Fruit fly (Drosophila melanogaster) whole organism, embryonic: Measurements from ENCODE around the gene CG8891.
A peak's percentile ranks its signal among the peaks of the same experiment; 100 is the strongest.

ENCODE experiments used
- Ada2b ChIP-seq: fragments of 200-800 bp; sonication (Bioruptor generic); IDR thresholded peaks from 2 replicates; pipeline ENCODE4 v1.3.6; 2022; ENCODE audit warnings: missing biosample characterization, missing genetic modification characterization
- Adf1 ChIP-seq: fragments of 200-800 bp; sonication (Bioruptor generic); IDR thresholded peaks from 2 replicates; pipeline ENCODE4 v1.3.6; 2022; ENCODE audit warnings: missing biosample characterization, missing genetic modification characterization
- Atf3 ChIP-seq: fragments of 200-800 bp; sonication (Bioruptor generic); optimal IDR thresholded peaks from 3 replicates; lab custom pipeline; 2016; ENCODE audit warnings: missing biosample characterization, missing genetic modification characterization
- Blimp-1 ChIP-seq: fragments of 200-800 bp; sonication (Bioruptor generic); optimal IDR thresholded peaks from 3 replicates; lab custom pipeline; 2018; ENCODE audit warnings: missing biosample characterization, missing genetic modification characterization, mild to moderate bottlenecking, moderate library complexity, missing genetic modification reagents
- CG1024 ChIP-seq: fragments of 200-800 bp; sonication (Bioruptor generic); IDR thresholded peaks from 2 replicates; pipeline ENCODE4 v1.3.6; 2022; ENCODE audit warnings: missing biosample characterization, missing genetic modification characterization
- CG15514 ChIP-seq: fragments of 200-800 bp; sonication (Bioruptor generic); optimal IDR thresholded peaks from 3 replicates; lab custom pipeline; 2017; ENCODE audit warnings: missing biosample characterization, missing genetic modification characterization, mild to moderate bottlenecking, moderate library complexity, missing genetic modification reagents
- CG1647 ChIP-seq: fragments of 200-800 bp; sonication (Bioruptor generic); optimal IDR thresholded peaks from 3 replicates; lab custom pipeline; 2016; ENCODE audit warnings: missing biosample characterization, missing genetic modification characterization
- CG17802 ChIP-seq: fragments of 200-800 bp; sonication (Bioruptor generic); optimal IDR thresholded peaks from 2 replicates; lab custom pipeline; 2018; ENCODE audit warnings: missing biosample characterization, mild to moderate bottlenecking, missing genetic modification characterization, moderate library complexity
- CG1832 ChIP-seq: fragments of 200-800 bp; sonication (Bioruptor generic); optimal IDR thresholded peaks from 2 replicates; lab custom pipeline; 2017; ENCODE audit warnings: missing biosample characterization, mild to moderate bottlenecking, missing genetic modification characterization, inconsistent platforms
- CG31388 ChIP-seq: fragments of 200-800 bp; sonication (Bioruptor generic); optimal IDR thresholded peaks from 2 replicates; lab custom pipeline; 2016; ENCODE audit warnings: missing biosample characterization, missing genetic modification characterization
- CG32532 ChIP-seq: fragments of 200-800 bp; sonication (Bioruptor generic); IDR thresholded peaks from 2 replicates; pipeline ENCODE4 v1.3.6; 2022; ENCODE audit warnings: missing biosample characterization, missing genetic modification characterization
- CG3281 ChIP-seq: fragments of 200-800 bp; sonication (Bioruptor generic); optimal IDR thresholded peaks from 3 replicates; lab custom pipeline; 2017; ENCODE audit warnings: missing biosample characterization, mild to moderate bottlenecking, missing genetic modification characterization
- CG33557 ChIP-seq: fragments of 200-800 bp; sonication (Bioruptor generic); optimal IDR thresholded peaks from 2 replicates; lab custom pipeline; 2019; ENCODE audit warnings: missing biosample characterization, mild to moderate bottlenecking, missing genetic modification characterization, moderate library complexity
- CG4730 ChIP-seq: fragments of 200-800 bp; sonication (Bioruptor generic); IDR thresholded peaks from 2 replicates; pipeline ENCODE4 v1.3.6; 2022; ENCODE audit warnings: missing biosample characterization, missing genetic modification characterization
- CG4820 ChIP-seq: fragments of 200-800 bp; sonication (Bioruptor generic); optimal IDR thresholded peaks from 3 replicates; lab custom pipeline; 2016; ENCODE audit warnings: missing biosample characterization, missing genetic modification characterization
- CG6654 ChIP-seq: fragments of 200-800 bp; sonication (Bioruptor generic); optimal IDR thresholded peaks from 2 replicates; lab custom pipeline; 2017; ENCODE audit warnings: missing biosample characterization, mild to moderate bottlenecking, missing genetic modification characterization
- CG6854 ChIP-seq: fragments of 200-800 bp; sonication (Bioruptor generic); optimal IDR thresholded peaks from 3 replicates; lab custom pipeline; 2017; ENCODE audit warnings: missing biosample characterization, mild to moderate bottlenecking, missing genetic modification characterization
- CG7556 ChIP-seq: fragments of 200-800 bp; sonication (Bioruptor generic); optimal IDR thresholded peaks from 2 replicates; lab custom pipeline; 2017; ENCODE audit warnings: missing biosample characterization, mild to moderate bottlenecking, missing genetic modification characterization
- CG8089 ChIP-seq: fragments of 200-800 bp; sonication (Bioruptor generic); optimal IDR thresholded peaks from 3 replicates; lab custom pipeline; 2016; ENCODE audit warnings: missing biosample characterization, missing genetic modification characterization
- CG8281 ChIP-seq: fragments of 200-800 bp; sonication (Bioruptor generic); optimal IDR thresholded peaks from 2 replicates; lab custom pipeline; 2018; ENCODE audit warnings: missing biosample characterization, mild to moderate bottlenecking, missing genetic modification characterization, moderate library complexity
- CG8924 ChIP-seq: fragments of 200-800 bp; optimal IDR thresholded peaks from 3 replicates; lab custom pipeline; 2019; ENCODE audit warnings: missing biosample characterization, mild to moderate bottlenecking, missing genetic modification characterization, moderate library complexity
- CG9932 ChIP-seq: fragments of 200-800 bp; sonication (Bioruptor generic); IDR thresholded peaks from 2 replicates; pipeline ENCODE4 v1.3.6; 2022; ENCODE audit warnings: missing biosample characterization, missing genetic modification characterization
- Drgx ChIP-seq: fragments of 200-800 bp; sonication (Bioruptor generic); IDR thresholded peaks from 2 replicates; pipeline ENCODE4 v1.3.6; 2022; ENCODE audit warnings: missing biosample characterization, missing genetic modification characterization
- E2f1 ChIP-seq: fragments of 200-800 bp; sonication (Bioruptor generic); IDR thresholded peaks from 2 replicates; pipeline ENCODE4 v1.3.6; 2022; ENCODE audit warnings: missing biosample characterization, missing genetic modification characterization
- E2f2 ChIP-seq: fragments of 200-800 bp; sonication (Bioruptor generic); IDR thresholded peaks from 2 replicates; pipeline ENCODE4 v1.3.6; 2022; ENCODE audit warnings: missing biosample characterization, missing genetic modification characterization
- Ets65A ChIP-seq: fragments of 200-800 bp; sonication (Bioruptor generic); peaks from one replicate; lab custom pipeline; 2016; ENCODE audit warnings: missing biosample characterization, missing genetic modification characterization
- Fer3 ChIP-seq: fragments of 200-800 bp; sonication (Bioruptor generic); optimal IDR thresholded peaks from 2 replicates; lab custom pipeline; 2018; ENCODE audit warnings: missing biosample characterization, mild to moderate bottlenecking, missing genetic modification characterization, moderate library complexity
- Gug ChIP-seq: fragments of 200-800 bp; sonication (Bioruptor generic); IDR thresholded peaks from 4 replicates; pipeline ENCODE4 v1.3.6; 2022; ENCODE audit warnings: missing biosample characterization, missing genetic modification characterization
- HLH4C ChIP-seq: fragments of 200-800 bp; sonication (Bioruptor generic); IDR thresholded peaks from 3 replicates; pipeline ENCODE4 v1.3.6; 2022; ENCODE audit warnings: missing biosample characterization, missing genetic modification characterization; ENCODE audit not compliant: partially characterized antibody
- Hmr ChIP-seq: fragments of 200-800 bp; sonication (Bioruptor generic); optimal IDR thresholded peaks from 3 replicates; lab custom pipeline; 2017; ENCODE audit warnings: mild to moderate bottlenecking, missing biosample characterization, missing genetic modification reagents, missing genetic modification characterization
- Myb ChIP-seq: fragments of 200-800 bp; sonication (Bioruptor generic); optimal IDR thresholded peaks from 2 replicates; lab custom pipeline; 2016; ENCODE audit warnings: missing biosample characterization, missing genetic modification characterization
- Nf-YA ChIP-seq: fragments of 200-800 bp; sonication (Bioruptor generic); IDR thresholded peaks from 2 replicates; pipeline ENCODE4 v1.3.6; 2022; ENCODE audit warnings: missing biosample characterization, missing genetic modification characterization
- Pdp1 ChIP-seq, 2 experiments: fragments of 200-800 bp; sonication (Bioruptor generic); optimal IDR thresholded peaks; 3 replicates each; lab custom pipeline; 2016; ENCODE audit warnings: missing biosample characterization in 2 of 2, missing genetic modification characterization in 2 of 2, mild to moderate bottlenecking in 1 of 2, moderate library complexity in 1 of 2
- Poxn ChIP-seq: fragments of 200-800 bp; sonication (Bioruptor generic); IDR thresholded peaks from 2 replicates; pipeline ENCODE4 v1.3.6; 2022; ENCODE audit warnings: missing biosample characterization, missing genetic modification characterization
- Ptx1 ChIP-seq: fragments of 200-800 bp; sonication (Bioruptor generic); IDR thresholded peaks from 2 replicates; pipeline ENCODE4 v1.3.6; 2022; ENCODE audit warnings: missing biosample characterization, missing genetic modification characterization
- Side ChIP-seq: fragments of 200-800 bp; sonication (Bioruptor generic); optimal IDR thresholded peaks from 2 replicates; lab custom pipeline; 2016; ENCODE audit warnings: missing biosample characterization, missing genetic modification characterization
- Vsx1 ChIP-seq: fragments of 200-800 bp; sonication (Bioruptor generic); optimal IDR thresholded peaks from 2 replicates; lab custom pipeline; 2017; ENCODE audit warnings: missing biosample characterization, mild to moderate bottlenecking, missing genetic modification characterization, missing genetic modification reagents
- YL-1 ChIP-seq: fragments of 200-800 bp; sonication (Bioruptor generic); optimal IDR thresholded peaks from 3 replicates; lab custom pipeline; 2017; ENCODE audit warnings: missing biosample characterization, mild to moderate bottlenecking, missing genetic modification characterization
- dm ChIP-seq: fragments of 200-800 bp; sonication (Bioruptor generic); optimal IDR thresholded peaks from 3 replicates; lab custom pipeline; 2016; ENCODE audit warnings: missing biosample characterization, missing genetic modification characterization
- dysf ChIP-seq: fragments of 200-800 bp; sonication (Bioruptor generic); IDR thresholded peaks from 3 replicates; pipeline ENCODE4 v1.3.6; 2022; ENCODE audit warnings: missing biosample characterization, missing genetic modification characterization
- grau ChIP-seq: fragments of 200-800 bp; optimal IDR thresholded peaks from 3 replicates; lab custom pipeline; 2019; ENCODE audit warnings: missing biosample characterization, mild to moderate bottlenecking, missing genetic modification characterization, moderate library complexity
- ind ChIP-seq: fragments of 200-800 bp; sonication (Bioruptor generic); optimal IDR thresholded peaks from 3 replicates; lab custom pipeline; 2016; ENCODE audit warnings: missing biosample characterization, missing genetic modification characterization
- maf-S ChIP-seq: fragments of 200-800 bp; sonication (Bioruptor generic); optimal IDR thresholded peaks from 2 replicates; lab custom pipeline; 2016; ENCODE audit warnings: missing biosample characterization, missing genetic modification characterization
- nom ChIP-seq: fragments of 200-800 bp; sonication (Bioruptor generic); optimal IDR thresholded peaks from 2 replicates; lab custom pipeline; 2017; ENCODE audit warnings: missing biosample characterization, missing genetic modification characterization, mild to moderate bottlenecking, moderate library complexity, missing genetic modification reagents
- pnt ChIP-seq: fragments of 200-800 bp; sonication (Bioruptor generic); optimal IDR thresholded peaks from 3 replicates; lab custom pipeline; 2016; ENCODE audit warnings: missing biosample characterization, missing genetic modification characterization
- repo ChIP-seq: fragments of 200-800 bp; sonication (Bioruptor generic); optimal IDR thresholded peaks from 2 replicates; lab custom pipeline; 2016; ENCODE audit warnings: missing biosample characterization, missing genetic modification characterization
- ro ChIP-seq: fragments of 200-800 bp; sonication (Bioruptor generic); IDR thresholded peaks from 2 replicates; pipeline ENCODE4 v1.3.6; 2022; ENCODE audit warnings: missing biosample characterization, missing genetic modification characterization
- salm ChIP-seq: fragments of 200-800 bp; sonication (Bioruptor generic); optimal IDR thresholded peaks from 2 replicates; lab custom pipeline; 2018; ENCODE audit warnings: missing biosample characterization, mild to moderate bottlenecking, missing genetic modification characterization
- tll ChIP-seq, 2 experiments: fragments of 200-800 bp in 1 of 2; fragments of >200 bp in 1 of 2; sonication (Bioruptor generic) in 1 of 2; optimal IDR thresholded peaks; 2 replicates each; lab custom pipeline; 2017 to 2019; ENCODE audit warnings: missing biosample characterization in 2 of 2, missing genetic modification characterization in 2 of 2, mild to moderate bottlenecking in 1 of 2, moderate library complexity in 1 of 2
- wor ChIP-seq: fragments of 200-800 bp; sonication (Bioruptor generic); IDR thresholded peaks from 2 replicates; pipeline ENCODE4 v1.3.6; 2022; ENCODE audit warnings: missing biosample characterization, missing genetic modification characterization

Gene CG8891

DNA sequence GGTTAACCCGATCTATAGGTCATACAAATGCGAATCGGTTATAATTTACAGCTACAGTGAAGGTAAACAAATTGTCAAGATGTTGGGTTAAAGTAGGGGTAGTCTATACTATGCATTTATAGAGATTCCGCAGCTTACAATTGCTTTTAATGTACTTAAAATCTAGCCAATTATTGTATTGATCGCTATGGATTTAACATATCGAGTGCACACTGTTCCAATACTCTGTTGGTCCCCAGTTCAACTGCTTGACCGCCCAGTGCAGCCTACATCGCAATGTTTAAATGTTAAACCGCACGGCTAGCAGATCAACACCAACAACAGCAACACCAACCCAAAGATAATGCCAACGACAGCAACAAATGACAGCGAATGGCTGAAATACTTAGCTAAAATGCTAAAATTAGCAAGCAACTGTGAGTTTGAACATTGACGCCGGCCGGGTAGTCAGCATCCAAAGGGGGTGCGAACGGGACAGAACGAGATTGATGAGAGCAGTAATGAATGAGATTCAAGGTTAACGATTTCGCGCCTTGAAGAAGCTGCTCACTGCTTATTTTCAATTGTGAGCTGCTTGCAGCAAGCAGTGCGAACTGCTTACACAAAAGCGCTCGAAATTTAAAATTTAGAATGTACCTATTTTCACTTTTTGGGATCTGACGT lies 21.9 kb upstream of the CG8891 start (continued):
- TF ChIP-seq E2f1 (GFP tag; lab: Robert Waterston, UW) (peak; percentile 28), HLH4C (GFP tag; lab: Robert Waterston, UW) (peak; percentile 43; the same call in 1 of the 3 replicates), salm (tag; lab: Kevin White, UChicago) (no peak), CG1647 (no peak), CG8924 (tag; lab: Kevin White, UChicago) (no peak), Adf1 (GFP tag; lab: Robert Waterston, UW) (peak; percentile 52; the same call in 1 of the 2 replicates), Ets65A (peak; percentile 73), CG6854 (no peak), wor (0 out of 2 replicates have a peak, but pooled peaks have one; percentile 12), YL-1 (GFP tag; lab: Kevin White, UChicago) (peak; percentile 6), Side (GFP tag; lab: Kevin White, UChicago) (no peak), grau (tag; lab: Kevin White, UChicago) (peak; percentile 94), Atf3 (GFP tag; lab: Kevin White, UChicago) (peak; percentile 69), Hmr (GFP tag; lab: Kevin White, UChicago) (no peak), Ada2b (GFP tag; lab: Robert Waterston, UW) (peak; percentile 56; the same call in 1 of the 2 replicates), Gug (GFP tag; lab: Robert Waterston, UW) (peak; percentile 37; the same call in 2 of the 4 replicates), ro (GFP tag; lab: Robert Waterston, UW) (no peak), tll (GFP tag; optimal IDR thresholded peaks at IDR 0.05; lab: Kevin White, UChicago) (no peak), CG33557 (GFP tag; lab: Kevin White, UChicago) (no peak), CG7556 (GFP tag; lab: Kevin White, UChicago) (no peak), Blimp-1 (GFP tag; lab: Kevin White, UChicago) (peak; percentile 48), Ptx1 (no peak), Pdp1 (GFP tag; optimal IDR thresholded peaks at IDR 0.05; lab: Kevin White, UChicago) (no peak), Vsx1 (GFP tag; lab: Kevin White, UChicago) (no peak), CG32532 (GFP tag; lab: Robert Waterston, UW) (peak; percentile 50), CG8089 (GFP tag; lab: Kevin White, UChicago) (no peak), CG1024 (GFP tag; lab: Robert Waterston, UW) (0 out of 2 replicates have a peak, but pooled peaks have one; percentile 11), CG4820 (GFP tag; lab: Kevin White, UChicago) (no peak), CG8281 (tag; lab: Kevin White, UChicago) (peak; percentile 58), CG9932 (GFP tag; lab: Robert Waterston, UW) (peak; percentile 4; the same call in 1 of the 2 replicates), ind (GFP tag; lab: Kevin White, UChicago) (no peak), CG1832 (GFP tag; lab: Kevin White, UChicago) (peak; percentile 50), CG31388 (GFP tag; lab: Kevin White, UChicago) (no peak), CG6654 (GFP tag; lab: Kevin White, UChicago) (peak; percentile 86), dysf (GFP tag; lab: Robert Waterston, UW) (peak; percentile 11; the same call in 2 of the 3 replicates), Poxn (GFP tag; lab: Robert Waterston, UW) (no peak), maf-S (GFP tag; lab: Kevin White, UChicago) (no peak), CG17802 (no peak), CG15514 (GFP tag; lab: Kevin White, UChicago) (no peak), E2f2 (GFP tag; lab: Robert Waterston, UW) (peak; percentile 94), Nf-YA (no peak), pnt (no peak), Myb (GFP tag; lab: Kevin White, UChicago) (peak; percentile 77), CG3281 (GFP tag; lab: Kevin White, UChicago) (no peak), CG4730 (GFP tag; lab: Robert Waterston, UW) (peak; percentile 24), Drgx (peak; percentile 61), nom (GFP tag; lab: Kevin White, UChicago) (no peak), dm (GFP tag; lab: Kevin White, UChicago) (no peak), Fer3 (no peak), repo (no peak)
